Worm (Caenorhabditis elegans): Measurements from ENCODE around the gene ZK930.4.
A peak's percentile ranks its signal among the peaks of the same experiment; 100 is the strongest.

ZK930.4 gene

ce11 chrII:11910569-11910968, 4.3 kb downstream of the ZK930.4 start:
- TF ChIP-seq lin-13 (tag; optimal IDR thresholded peaks at IDR 0.05) (no peak), unc-120 (tag; optimal IDR thresholded peaks at IDR 0.05; ENCODE audit: poor library complexity, severe bottlenecking) (no peak)

- no peak for TF ChIP-seq mls-2 (tag; optimal IDR thresholded peaks at IDR 0.05)
- no peak for TF ChIP-seq hlh-1 (tag; optimal IDR thresholded peaks at IDR 0.05)
- TF ChIP-seq nhr-12 (tag; optimal IDR thresholded peaks at IDR 0.05) = no peak
- TF ChIP-seq elt-1 (tag; optimal IDR thresholded peaks at IDR 0.05; ENCODE audit: borderline replicate concordance, insufficient read depth) = no peak
- no peak for TF ChIP-seq flh-1 (GFP tag; optimal IDR thresholded peaks at IDR 0.05)
- TF ChIP-seq mab-5 (tag; optimal IDR thresholded peaks at IDR 0.05) = no peak
- no peak for TF ChIP-seq ceh-43 (GFP tag; optimal IDR thresholded peaks at IDR 0.05)
- no peak for TF ChIP-seq pha-4 (tag; optimal IDR thresholded peaks at IDR 0.05)
These were observed 8.0 kb downstream of the ZK930.4 start, which contains the start of gene ZK930.7 for ce11 chrII:11914304-11914703. TSS of gene ZK930.7 (plus strand) at chrII:11914604.

ce11 chrII:11915770-11916554, 9.6 kb downstream of the ZK930.4 start, which contains the start of the genes vps-15 and hmg-12:
TSS of gene vps-15 (minus strand) at chrII:11915852.
TSS of gene hmg-12 (plus strand) at chrII:11916513.
- TF ChIP-seq bed-3 (GFP tag; optimal IDR thresholded peaks at IDR 0.05) (no peak), unc-120 (tag; optimal IDR thresholded peaks at IDR 0.05; ENCODE audit: poor library complexity, severe bottlenecking) (no peak), ztf-11 (tag; optimal IDR thresholded peaks at IDR 0.05) (no peak), lsy-2 (tag; optimal IDR thresholded peaks at IDR 0.05) (peak; percentile 87), mep-1 (tag; optimal IDR thresholded peaks at IDR 0.05) (no peak)

- no peak for TF ChIP-seq snpc-4 (tag; optimal IDR thresholded peaks at IDR 0.05)
- no peak for TF ChIP-seq elt-1 (tag; optimal IDR thresholded peaks at IDR 0.05; ENCODE audit: borderline replicate concordance, insufficient read depth)
These were observed 10.2 kb downstream of the ZK930.4 start for ce11 chrII:11916555-11916941.

ce11 chrII:11916945-11917344, 10.6 kb downstream of the ZK930.4 start:
- no peak for TF ChIP-seq unc-39 (tag; optimal IDR thresholded peaks at IDR 0.05)
- TF ChIP-seq unc-120 (tag; optimal IDR thresholded peaks at IDR 0.05; ENCODE audit: poor library complexity, severe bottlenecking) = no peak
- no peak for TF ChIP-seq sptf-1 (tag; optimal IDR thresholded peaks at IDR 0.05)
- TF ChIP-seq nhr-237 (tag; optimal IDR thresholded peaks at IDR 0.05) = no peak

- TF ChIP-seq mab-5 (tag; optimal IDR thresholded peaks at IDR 0.05) = no peak
- no peak for TF ChIP-seq sptf-1 (tag; optimal IDR thresholded peaks at IDR 0.05)
- TF ChIP-seq sem-2 (GFP tag; optimal IDR thresholded peaks at IDR 0.05) = no peak
- TF ChIP-seq nhr-2 (tag; optimal IDR thresholded peaks at IDR 0.05) = no peak
- TF ChIP-seq ceh-43 (GFP tag; optimal IDR thresholded peaks at IDR 0.05) = no peak
- no peak for TF ChIP-seq mep-1 (tag; optimal IDR thresholded peaks at IDR 0.05)
- TF ChIP-seq lin-32 (GFP tag; optimal IDR thresholded peaks at IDR 0.05) = no peak
- no peak for TF ChIP-seq ztf-11 (tag; optimal IDR thresholded peaks at IDR 0.05)
- no peak for TF ChIP-seq ceh-83 (GFP tag; optimal IDR thresholded peaks at IDR 0.05)
- TF ChIP-seq nhr-237 (tag; optimal IDR thresholded peaks at IDR 0.05) = no peak
- TF ChIP-seq drap-1 (GFP tag; optimal IDR thresholded peaks at IDR 0.05) = no peak
These were observed 11.2 kb downstream of the ZK930.4 start for ce11 chrII:11917530-11917952.

- TF ChIP-seq lin-13 (tag; optimal IDR thresholded peaks at IDR 0.05) = no peak
- TF ChIP-seq nhr-237 (tag; optimal IDR thresholded peaks at IDR 0.05) = no peak
- TF ChIP-seq sem-2 (GFP tag; optimal IDR thresholded peaks at IDR 0.05) = no peak
- TF ChIP-seq cnd-1 (tag; optimal IDR thresholded peaks at IDR 0.05) = no peak
- TF ChIP-seq ceh-83 (GFP tag; optimal IDR thresholded peaks at IDR 0.05) = no peak
- no peak for TF ChIP-seq mep-1 (tag; optimal IDR thresholded peaks at IDR 0.05)
- no peak for TF ChIP-seq sptf-1 (tag; optimal IDR thresholded peaks at IDR 0.05)
- no peak for TF ChIP-seq pha-4 (tag; optimal IDR thresholded peaks at IDR 0.05)
- no peak for TF ChIP-seq tbx-8 (GFP tag; optimal IDR thresholded peaks at IDR 0.05)
- no peak for TF ChIP-seq snpc-4 (tag; optimal IDR thresholded peaks at IDR 0.05)
- TF ChIP-seq nhr-2 (tag; optimal IDR thresholded peaks at IDR 0.05) = no peak
- TF ChIP-seq bed-3 (GFP tag; optimal IDR thresholded peaks at IDR 0.05) = no peak
- TF ChIP-seq lin-32 (GFP tag; optimal IDR thresholded peaks at IDR 0.05) = no peak
- TF ChIP-seq nhr-28 (tag; optimal IDR thresholded peaks at IDR 0.05) = no peak
- TF ChIP-seq elt-1 (tag; optimal IDR thresholded peaks at IDR 0.05; ENCODE audit: borderline replicate concordance, insufficient read depth) = no peak
- no peak for TF ChIP-seq ham-2 (GFP tag; optimal IDR thresholded peaks at IDR 0.05)
- TF ChIP-seq ztf-11 (tag; optimal IDR thresholded peaks at IDR 0.05) = no peak
- no peak for TF ChIP-seq nhr-76 (tag; optimal IDR thresholded peaks at IDR 0.05)
- TF ChIP-seq ceh-39 (tag; optimal IDR thresholded peaks at IDR 0.05) = no peak
- TF ChIP-seq unc-39 (tag; optimal IDR thresholded peaks at IDR 0.05) = no peak
These were observed 16.6 kb downstream of the ZK930.4 start for ce11 chrII:11922757-11923538.

All from whole organism, mixed stage, embryonic.